Worm (Caenorhabditis elegans) whole organism, L4 larva: ENCODE results near the gene B0513.90.
"Not testable (repeated sequence)": the region's sequence is repeated elsewhere in the genome, so short reads cannot be mapped to it uniquely, and the experiment has no call there.

Source experiments
- D1046.2 ChIP-seq: fragments of 200-800 bp; sonication (Bioruptor generic); IDR thresholded peaks from 2 replicates; pipeline ENCODE4 v1.3.6; 2022; ENCODE audit warnings: missing genetic modification characterization, missing compliant biosample characterization
- F26F4.8 ChIP-seq: fragments of 200-800 bp; sonication (Bioruptor generic); conservative IDR thresholded peaks from 2 replicates; pipeline ENCODE4 v1.3.6; 2022; ENCODE audit warnings: missing genetic modification characterization, missing compliant biosample characterization
- F49E8.2 ChIP-seq: sonication (generic microtip); optimal IDR thresholded peaks from 2 replicates; lab custom pipeline; 2016; ENCODE audit warnings: missing compliant biosample characterization, mild to moderate bottlenecking, missing genetic modification characterization, borderline replicate concordance
- R02D3.7 ChIP-seq: fragments of 150-350 bp; sonication (generic microtip); optimal IDR thresholded peaks from 3 replicates; lab custom pipeline; 2014; ENCODE audit warnings: missing biosample characterization, missing genetic modification characterization
- Y5F2A.4 ChIP-seq: fragments of 200-800 bp; sonication (Bioruptor generic); optimal IDR thresholded peaks from 2 replicates; lab custom pipeline; 2018; ENCODE audit warnings: mild to moderate bottlenecking, missing genetic modification characterization, missing compliant biosample characterization
- Y75B8A.6 ChIP-seq: fragments of 200-800 bp; sonication (Bioruptor generic); IDR thresholded peaks from 2 replicates; pipeline ENCODE4 v1.3.6; 2022; ENCODE audit warnings: missing genetic modification reagents, missing genetic modification characterization, missing compliant biosample characterization
- aha-1 ChIP-seq: fragments of 150-350 bp; peaks from one replicate; lab custom pipeline; 2014; ENCODE audit warnings: missing biosample characterization, missing genetic modification characterization
- aly-2 ChIP-seq: sonication (generic microtip); optimal IDR thresholded peaks from 2 replicates; lab custom pipeline; 2018; ENCODE audit warnings: missing biosample characterization, missing genetic modification characterization
- ama-1 ChIP-seq: fragments of 150-350 bp; optimal IDR thresholded peaks from 2 replicates; lab custom pipeline; 2014; ENCODE audit warnings: inconsistent platforms, mixed read lengths
- arid-1 ChIP-seq: fragments of 200-800 bp; sonication (Bioruptor generic); conservative IDR thresholded peaks from 2 replicates; pipeline ENCODE4 v1.3.6; 2022; ENCODE audit warnings: missing genetic modification reagents, missing genetic modification characterization, missing compliant biosample characterization
- ceh-28 ChIP-seq: fragments of 150-350 bp; optimal IDR thresholded peaks from 2 replicates; lab custom pipeline; 2014; ENCODE audit warnings: missing biosample characterization, missing genetic modification reagents, missing genetic modification characterization
- ctbp-1 ChIP-seq: fragments of 200-800 bp; sonication (Bioruptor generic); IDR thresholded peaks from 2 replicates; pipeline ENCODE4 v1.3.6; 2022; ENCODE audit warnings: missing genetic modification reagents, missing genetic modification characterization, missing compliant biosample characterization
- gei-8 ChIP-seq: fragments of 200-800 bp; sonication (Bioruptor generic); optimal IDR thresholded peaks from 2 replicates; lab custom pipeline; 2018; ENCODE audit warnings: mild to moderate bottlenecking, missing genetic modification characterization, missing compliant biosample characterization
- hlh-11 ChIP-seq: fragments of 200-800 bp; sonication (Bioruptor generic); optimal IDR thresholded peaks from 2 replicates; lab custom pipeline; 2018; ENCODE audit warnings: mild to moderate bottlenecking, missing genetic modification characterization, missing compliant biosample characterization
- lin-1 ChIP-seq: fragments of 200-800 bp; sonication (Bioruptor generic); IDR thresholded peaks from 2 replicates; pipeline ENCODE4 v1.3.6; 2022; ENCODE audit warnings: missing genetic modification reagents, missing genetic modification characterization, missing compliant biosample characterization
- lin-38 ChIP-seq: fragments of 200-800 bp; sonication (Bioruptor generic); IDR thresholded peaks from 2 replicates; pipeline ENCODE4 v1.3.6; 2022; ENCODE audit warnings: missing genetic modification reagents, missing genetic modification characterization, missing compliant biosample characterization
- madf-5 ChIP-seq, 2 experiments: fragments of 200-800 bp; sonication (Bioruptor generic); IDR thresholded peaks; 2 replicates each; pipeline ENCODE4 v1.3.6; 2022; ENCODE audit warnings: missing compliant biosample characterization in 2 of 2, missing genetic modification characterization in 2 of 2
- mdt-29 ChIP-seq: fragments of 200-800 bp; sonication (Bioruptor generic); IDR thresholded peaks from 2 replicates; pipeline ENCODE4 v1.3.6; 2022; ENCODE audit warnings: missing genetic modification reagents, missing genetic modification characterization, missing compliant biosample characterization
- mep-1 ChIP-seq: fragments of 150-350 bp; sonication (generic microtip); optimal IDR thresholded peaks from 3 replicates; lab custom pipeline; 2014; ENCODE audit warnings: missing biosample characterization, missing genetic modification characterization
- nhr-102 ChIP-seq: sonication (generic microtip); optimal IDR thresholded peaks from 2 replicates; lab custom pipeline; 2016; ENCODE audit warnings: mild to moderate bottlenecking, missing genetic modification characterization, moderate library complexity, missing compliant biosample characterization
- pha-4 ChIP-seq, 2 experiments: fragments of 150-350 bp in 1 of 2; fragments of 200-800 bp in 1 of 2; sonication (Bioruptor generic) in 1 of 2; IDR thresholded peaks in 1 of 2; optimal IDR thresholded peaks in 1 of 2; 2 replicates each; pipeline versions ENCODE4 v1.3.6 to Lab custom; 2014 to 2022; ENCODE audit warnings: missing genetic modification characterization in 2 of 2, missing genetic modification reagents in 2 of 2, missing biosample characterization in 1 of 2, missing compliant biosample characterization in 1 of 2
- php-3 ChIP-seq: fragments of 200-800 bp; sonication (Bioruptor generic); IDR thresholded peaks from 2 replicates; pipeline ENCODE4 v1.3.6; 2022; ENCODE audit warnings: missing genetic modification reagents, missing genetic modification characterization, missing compliant biosample characterization
- set-16 ChIP-seq: fragments of 200-800 bp; sonication (Bioruptor generic); IDR thresholded peaks from 2 replicates; pipeline ENCODE4 v1.3.6; 2022; ENCODE audit warnings: missing genetic modification reagents, missing genetic modification characterization, missing compliant biosample characterization
- snpc-1.2 ChIP-seq: fragments of 200-800 bp; sonication (Bioruptor generic); IDR thresholded peaks from 2 replicates; pipeline ENCODE4 v1.3.6; 2022; ENCODE audit warnings: missing genetic modification reagents, missing genetic modification characterization, missing compliant biosample characterization
- unc-130 ChIP-seq: sonication (generic microtip); optimal IDR thresholded peaks from 2 replicates; lab custom pipeline; 2016; ENCODE audit warnings: missing genetic modification reagents, missing genetic modification characterization, missing compliant biosample characterization
- unc-39 ChIP-seq: sonication (generic microtip); optimal IDR thresholded peaks from 2 replicates; lab custom pipeline; 2017; ENCODE audit warnings: missing biosample characterization, missing genetic modification characterization
- ztf-11 ChIP-seq: fragments of 150-350 bp; optimal IDR thresholded peaks from 2 replicates; lab custom pipeline; 2014; ENCODE audit warnings: missing biosample characterization, missing genetic modification characterization
- ztf-7 ChIP-seq: fragments of 150-350 bp; optimal IDR thresholded peaks from 2 replicates; lab custom pipeline; 2014; ENCODE audit warnings: missing biosample characterization, missing genetic modification characterization

B0513.90 gene

ce11 chrIV:13834394-13835129 lies 32.3 kb upstream of the B0513.90 start:
- TF ChIP-seq aha-1 (tag; lab: Kevin White, UChicago) (peak; percentile 96), Y5F2A.4 (GFP tag; lab: Kevin White, UChicago) (no peak)

- TF ChIP-seq mep-1 (tag; lab: Kevin White, UChicago): no peak
- no peak for TF ChIP-seq ctbp-1 (GFP tag; lab: Robert Waterston, UW)
- no peak for TF ChIP-seq unc-39 (tag; lab: Kevin White, UChicago)
- no peak for TF ChIP-seq aly-2 (tag; lab: Kevin White, UChicago)
- TF ChIP-seq unc-130: no peak
- TF ChIP-seq gei-8: no peak
- TF ChIP-seq D1046.2 (GFP tag; lab: Robert Waterston, UW): no peak
- TF ChIP-seq madf-5 (GFP tag; IDR thresholded peaks at IDR 0.05; lab: Robert Waterston, UW): no peak
- TF ChIP-seq ztf-7 (tag; lab: Kevin White, UChicago): no peak
- no peak for TF ChIP-seq ama-1 (lab: Kevin White, UChicago)
- no peak for TF ChIP-seq arid-1 (GFP tag; lab: Robert Waterston, UW)
Observed at ce11 chrIV:13836290-13836689, 30.6 kb upstream of the B0513.90 start, which contains the start of gene H08M01.1. Gene H08M01.1, minus strand, starts transcription at chrIV:13836390.

ce11 chrIV:13838296-13838695 lies 28.6 kb upstream of the B0513.90 start:
- TF ChIP-seq snpc-1.2 (GFP tag; lab: Robert Waterston, UW) (peak; percentile 74), php-3 (GFP tag; lab: Robert Waterston, UW) (no peak)

ce11 chrIV:13855361-13855918 lies 11.4 kb upstream of the B0513.90 start:
- TF ChIP-seq snpc-1.2 (GFP tag; lab: Robert Waterston, UW): peak; percentile 99
- peak; percentile 36 for TF ChIP-seq F49E8.2 (tag; lab: Kevin White, UChicago)
- 0 out of 2 replicates have a peak, but pooled peaks have one; percentile 10 for TF ChIP-seq set-16 (GFP tag; lab: Robert Waterston, UW)

- no peak for TF ChIP-seq ceh-28 (tag; lab: Kevin White, UChicago)
- no peak for TF ChIP-seq Y75B8A.6 (GFP tag; lab: Robert Waterston, UW)
- TF ChIP-seq ztf-11: no peak
- TF ChIP-seq ctbp-1 (GFP tag; lab: Robert Waterston, UW): no peak
- TF ChIP-seq hlh-11 (tag; lab: Kevin White, UChicago): no peak
- no peak for TF ChIP-seq R02D3.7 (tag; lab: Kevin White, UChicago)
- no peak for TF ChIP-seq lin-38 (GFP tag; lab: Robert Waterston, UW)
- TF ChIP-seq F26F4.8: no peak
- TF ChIP-seq nhr-102 (tag; lab: Kevin White, UChicago): no peak
- TF ChIP-seq, all 104 proteins: peak for 0
Observed at ce11 chrIV:13860459-13860858, 6.4 kb upstream of the B0513.90 start.

ce11 chrIV:13862003-13862402 lies 4.9 kb upstream of the B0513.90 start:
- peak; percentile 81 for TF ChIP-seq snpc-1.2 (GFP tag; lab: Robert Waterston, UW)
- TF ChIP-seq lin-38 (GFP tag; lab: Robert Waterston, UW): peak; percentile 38; the same call in 1 of the 2 replicates
- 0 out of 2 replicates have a peak, but pooled peaks have one; percentile 28 for TF ChIP-seq pha-4 (GFP tag; IDR thresholded peaks at IDR 0.05; lab: Robert Waterston, UW)
- TF ChIP-seq pha-4 (tag; optimal IDR thresholded peaks at IDR 0.05; lab: Kevin White, UChicago): not testable (repeated sequence)
- TF ChIP-seq lin-1 (GFP tag; lab: Robert Waterston, UW): peak; percentile 51; the same call in 1 of the 2 replicates
- TF ChIP-seq mdt-29 (GFP tag; lab: Robert Waterston, UW): peak; percentile 55
